Worm (Caenorhabditis elegans) whole organism, dauer: ENCODE measurements around the gene ZK455.5.

ENCODE experiments used
- unc-62 ChIP-seq: sonication (generic microtip); optimal IDR thresholded peaks from 2 replicates; lab custom pipeline; 2017; ENCODE audit warnings: missing biosample characterization, missing genetic modification reagents, missing genetic modification characterization

Gene ZK455.5

ce11 chrX:11326827-11327226 is at the start of gene ZK455.5:
ZK455.5 (minus strand) TSS chrX:11326927.
- no peak for TF ChIP-seq unc-62 (GFP tag; lab: Kevin White, UChicago)

ce11 chrX:11375509-11375908 is 48.8 kb upstream of the ZK455.5 start, which contains the start of gene F42E11.3:
F42E11.3 (minus strand) TSS chrX:11375609.
- no peak for TF ChIP-seq unc-62 (GFP tag; lab: Kevin White, UChicago)

- TF ChIP-seq unc-62 (GFP tag; lab: Kevin White, UChicago): no peak
Observed at ce11 chrX:11370090-11370489, 43.4 kb upstream of the ZK455.5 start.

- TF ChIP-seq unc-62 (GFP tag; lab: Kevin White, UChicago): no peak
Observed at ce11 chrX:11368845-11369244, 42.1 kb upstream of the ZK455.5 start.

- TF ChIP-seq unc-62 (GFP tag; lab: Kevin White, UChicago): no peak
Observed at ce11 chrX:11368417-11368816, 41.7 kb upstream of the ZK455.5 start, which contains the start of gene ttyh-1. ttyh-1 (plus strand) TSS chrX:11368717.

ce11 chrX:11367640-11368039 is 40.9 kb upstream of the ZK455.5 start:
- no peak for TF ChIP-seq unc-62 (GFP tag; lab: Kevin White, UChicago)

- no peak for TF ChIP-seq unc-62 (GFP tag; lab: Kevin White, UChicago)
Observed at ce11 chrX:11367087-11367486, 40.4 kb upstream of the ZK455.5 start.

ce11 chrX:11365995-11366394 is 39.3 kb upstream of the ZK455.5 start:
- TF ChIP-seq unc-62 (GFP tag; lab: Kevin White, UChicago): no peak

- TF ChIP-seq unc-62 (GFP tag; lab: Kevin White, UChicago): no peak
Observed at ce11 chrX:11364914-11365313, 38.2 kb upstream of the ZK455.5 start.

- TF ChIP-seq unc-62 (GFP tag; lab: Kevin White, UChicago): no peak
Observed at ce11 chrX:11357516-11357915, 30.8 kb upstream of the ZK455.5 start, which contains the start of gene pgp-4. pgp-4 (plus strand) TSS chrX:11357816.

ce11 chrX:11355856-11356255 is 29.1 kb upstream of the ZK455.5 start:
- no peak for TF ChIP-seq unc-62 (GFP tag; lab: Kevin White, UChicago)

- TF ChIP-seq unc-62 (GFP tag; lab: Kevin White, UChicago): no peak
Observed at ce11 chrX:11351856-11352255, 25.1 kb upstream of the ZK455.5 start, which contains the start of gene pgp-3. pgp-3 (plus strand) TSS chrX:11352156.

ce11 chrX:11351288-11351687 is 24.6 kb upstream of the ZK455.5 start:
- no peak for TF ChIP-seq unc-62 (GFP tag; lab: Kevin White, UChicago)

- TF ChIP-seq unc-62 (GFP tag; lab: Kevin White, UChicago): no peak
Observed at ce11 chrX:11346155-11346554, 19.4 kb upstream of the ZK455.5 start, which contains the start of gene oct-2. oct-2 (plus strand) TSS chrX:11346455.

ce11 chrX:11345471-11345870 is 18.7 kb upstream of the ZK455.5 start:
- TF ChIP-seq unc-62 (GFP tag; lab: Kevin White, UChicago): no peak

ce11 chrX:11344899-11345298 is 18.2 kb upstream of the ZK455.5 start:
- TF ChIP-seq unc-62 (GFP tag; lab: Kevin White, UChicago): no peak

ce11 chrX:11340478-11340877 is 13.8 kb upstream of the ZK455.5 start:
- TF ChIP-seq unc-62 (GFP tag; lab: Kevin White, UChicago): no peak
